Worm (Caenorhabditis elegans) whole organism, late embryonic: ENCODE measurements around the gene tsp-18.

Experiments used
- ceh-19 ChIP-seq: fragments of 200-800 bp; sonication (Bioruptor generic); optimal IDR thresholded peaks from 2 replicates; lab custom pipeline; 2018; ENCODE audit warnings: mild to moderate bottlenecking, missing genetic modification characterization, missing compliant biosample characterization
- ceh-9 ChIP-seq: sonication (generic microtip); optimal IDR thresholded peaks from 2 replicates; lab custom pipeline; 2016; ENCODE audit warnings: mild to moderate bottlenecking, missing genetic modification characterization, inconsistent platforms, missing compliant biosample characterization
- elt-2 ChIP-seq: sonication (generic microtip); optimal IDR thresholded peaks from 2 replicates; lab custom pipeline; 2016; ENCODE audit warnings: missing genetic modification reagents, missing genetic modification characterization, missing compliant biosample characterization
- pag-3 ChIP-seq: sonication (generic microtip); optimal IDR thresholded peaks from 2 replicates; lab custom pipeline; 2016; ENCODE audit warnings: missing compliant biosample characterization, missing genetic modification characterization, borderline replicate concordance
- pqm-1 ChIP-seq: sonication (generic microtip); optimal IDR thresholded peaks from 2 replicates; lab custom pipeline; 2016; ENCODE audit warnings: missing genetic modification characterization, missing compliant biosample characterization
- ref-2 ChIP-seq: sonication (generic microtip); optimal IDR thresholded peaks from 2 replicates; lab custom pipeline; 2016; ENCODE audit warnings: missing genetic modification characterization, missing compliant biosample characterization
- rnt-1 ChIP-seq: sonication (generic microtip); optimal IDR thresholded peaks from 2 replicates; lab custom pipeline; 2016; ENCODE audit warnings: missing genetic modification characterization, missing compliant biosample characterization

ce11 chrII:5858322-5858721, 46.0 kb upstream of the tsp-18 start, which contains the start of gene F55C12.4:
- no peak for TF ChIP-seq ceh-9 (tag; lab: Kevin White, UChicago)
- TF ChIP-seq rnt-1 (tag; lab: Kevin White, UChicago) = no peak
- TF ChIP-seq pag-3 (tag; lab: Kevin White, UChicago) = no peak
- no peak for TF ChIP-seq ref-2
- no peak for TF ChIP-seq elt-2 (tag; lab: Kevin White, UChicago)
- TF ChIP-seq pqm-1 (tag; lab: Kevin White, UChicago) = no peak
- TF ChIP-seq ceh-19 (GFP tag; lab: Kevin White, UChicago) = no peak
